Fruit fly (Drosophila melanogaster) Kc167 (cell line): ENCODE data around the gene CG32647.

Source experiments
- Sin3A ChIP-seq: fragments of >200 bp; optimal IDR thresholded peaks from 2 replicates; lab custom pipeline; 2018; ENCODE audit warnings: missing external identifiers
- insv ChIP-seq: fragments of >200 bp; optimal IDR thresholded peaks from 3 replicates; lab custom pipeline; 2018; ENCODE audit warnings: missing external identifiers
- ttk ChIP-seq: sonication (Bioruptor generic); optimal IDR thresholded peaks from 2 replicates; lab custom pipeline; 2017; ENCODE audit warnings: missing external identifiers

DNA sequence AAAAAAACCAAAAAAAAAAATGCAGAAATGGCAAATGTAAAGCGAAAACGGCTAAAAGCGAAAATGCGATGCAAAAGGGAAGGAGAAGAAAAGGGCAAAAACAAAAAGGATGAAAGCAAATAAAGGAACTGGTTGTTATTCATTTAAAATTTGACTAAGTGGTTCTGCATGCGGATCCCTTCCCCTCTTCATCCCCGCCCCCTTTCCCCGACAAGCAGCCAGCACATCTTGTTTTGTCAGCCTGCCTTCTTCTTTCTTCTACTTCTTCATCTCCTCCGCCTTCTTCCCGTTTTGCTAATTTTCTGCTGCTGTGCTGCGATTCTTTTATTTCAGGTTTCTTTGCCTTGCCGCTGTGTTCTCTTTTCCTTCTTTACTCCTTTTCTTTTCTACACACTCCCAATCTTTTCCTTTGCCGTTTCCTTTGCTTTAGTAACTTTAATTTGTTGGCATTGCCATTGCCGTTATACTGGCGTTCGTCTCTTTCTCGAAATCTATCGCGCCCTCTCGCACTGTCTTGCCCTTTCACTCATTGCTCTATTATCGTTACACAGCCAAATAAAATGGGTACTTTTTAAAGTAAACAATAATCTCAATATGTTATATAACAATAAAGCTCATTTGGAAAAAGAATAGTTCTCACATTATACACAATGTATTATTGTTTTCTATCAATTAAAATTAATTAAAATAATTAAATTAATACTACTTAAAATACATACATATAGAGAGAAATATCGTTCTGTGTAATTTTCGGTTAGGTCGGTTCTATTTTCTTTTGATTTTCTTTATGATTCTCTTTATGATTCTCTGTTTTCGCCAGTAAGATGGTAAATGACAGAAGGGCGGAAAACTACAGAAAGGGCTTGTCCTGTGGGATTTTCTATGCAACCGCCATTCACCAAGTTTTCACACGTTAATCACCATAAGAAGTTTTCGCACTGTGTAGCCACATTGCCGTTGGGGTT lies 36.7 kb downstream of the CG32647 start:
- TF ChIP-seq Sin3A (lab: Kevin White, UChicago), result no peak
- TF ChIP-seq insv (lab: Kevin White, UChicago), result no peak
- no peak for TF ChIP-seq ttk
